Fruit fly (Drosophila melanogaster): ENCODE measurements around the gene CG14007.

DNA sequence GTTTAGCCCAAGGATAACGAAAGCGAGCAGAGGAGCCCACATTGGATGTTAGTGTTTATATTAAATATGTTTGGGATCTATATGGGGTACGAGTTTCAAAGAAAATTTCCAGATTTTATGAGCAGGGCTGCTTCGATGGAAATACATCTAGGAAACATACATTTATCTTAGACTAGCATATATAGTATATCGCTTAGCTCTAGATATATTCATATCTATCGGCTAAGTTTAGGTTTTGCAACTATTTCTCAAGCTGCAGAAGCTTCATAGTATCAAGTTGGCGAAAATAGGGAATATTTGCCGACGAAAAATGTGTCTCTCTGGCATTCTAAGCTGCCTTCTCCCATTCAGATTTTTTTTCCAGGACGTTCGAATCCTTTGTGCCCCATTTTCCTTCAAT lies 12.2 kb upstream of the CG14007 start, which contains the start of gene CG14006:
- no peak for TF ChIP-seq Vsx2 (GFP tag; optimal IDR thresholded peaks at IDR 0.05; ENCODE audit: partially characterized antibody)
- TF ChIP-seq foxo (GFP tag; optimal IDR thresholded peaks at IDR 0.05): no peak
- TF ChIP-seq GATAd (GFP tag; optimal IDR thresholded peaks at IDR 0.05): no peak
- TF ChIP-seq usp (GFP tag; optimal IDR thresholded peaks at IDR 0.05): no peak
- TF ChIP-seq lola (GFP tag; optimal IDR thresholded peaks at IDR 0.05): no peak
- no peak for TF ChIP-seq Sp1 (GFP tag; optimal IDR thresholded peaks at IDR 0.05)
- no peak for TF ChIP-seq dl (GFP tag; optimal IDR thresholded peaks at IDR 0.05; ENCODE audit: insufficient read depth in 1 of 2, partially characterized antibody in 2 of 2)

Data from whole organism, wandering third instar larva.